Worm (Caenorhabditis elegans): ENCODE results near the gene F28A10.8.

DNA sequence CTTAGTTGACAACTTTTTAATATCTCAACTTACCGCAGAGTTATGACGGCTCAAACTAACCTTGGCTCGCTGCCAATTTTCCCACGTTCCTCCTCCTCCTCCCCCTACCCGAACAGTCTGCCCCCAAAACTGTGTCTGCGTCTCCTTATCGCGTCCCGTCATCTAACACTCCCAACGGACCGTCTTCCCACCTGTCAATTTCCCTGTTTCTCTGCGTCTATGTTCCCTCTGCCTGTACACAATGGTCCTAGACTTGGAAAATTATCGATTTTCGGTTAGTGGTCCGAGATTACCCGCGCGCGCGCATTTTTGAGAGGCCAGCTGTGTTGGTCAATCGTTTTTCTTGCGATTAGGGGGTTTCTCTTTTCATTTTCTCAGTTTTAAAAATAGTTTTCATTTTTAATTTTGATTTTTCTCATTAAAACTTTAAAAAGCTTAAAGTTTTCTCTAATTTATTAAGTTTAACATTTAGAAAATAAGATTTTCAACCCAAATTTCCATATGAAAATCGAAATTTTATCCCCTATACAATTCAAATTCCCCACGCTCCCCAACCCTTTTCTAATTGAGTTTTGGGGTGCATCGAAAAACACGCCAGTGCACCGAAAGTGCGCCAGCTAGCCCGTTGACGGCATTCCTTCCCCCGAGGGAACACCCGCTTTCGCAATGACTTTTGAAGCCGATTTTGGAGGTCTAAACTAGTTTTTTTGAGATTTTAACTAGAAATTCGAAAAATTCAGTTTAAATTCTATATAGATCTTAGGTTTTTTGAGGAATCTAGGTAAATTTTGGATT is 34.9 kb upstream of the F28A10.8 start, which contains the start of gene alg-2:
- TF ChIP-seq lin-13 (GFP tag; optimal IDR thresholded peaks at IDR 0.05) (peak; percentile 31), nhr-12 (tag; optimal IDR thresholded peaks at IDR 0.05) (no peak)
